Fruit fly (Drosophila melanogaster): Measurements from ENCODE around the gene Ance.
A peak's percentile ranks its signal among the peaks of the same experiment; 100 is the strongest.

Ance gene

DNA sequence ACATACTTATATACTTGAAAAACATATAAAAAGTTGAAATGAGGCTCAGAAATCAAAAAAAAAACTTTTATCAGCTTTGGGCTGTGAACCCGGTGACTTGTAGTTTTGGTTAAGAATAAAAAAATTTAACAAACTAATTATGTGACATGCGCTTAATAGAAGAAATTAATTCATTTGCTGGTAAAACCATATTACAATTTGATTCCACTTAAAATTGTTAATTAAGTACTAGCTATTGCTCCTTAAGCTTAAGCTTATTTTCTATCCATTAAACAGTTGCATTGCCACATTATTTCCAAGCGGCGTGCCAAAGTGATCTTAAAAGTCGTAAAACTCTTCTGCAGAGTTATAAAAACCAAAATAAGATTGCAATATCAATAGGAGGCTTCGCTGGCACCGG is 18.5 kb downstream of the Ance start:
- no peak for TF ChIP-seq foxo (GFP tag; optimal IDR thresholded peaks at IDR 0.05)
- peak; percentile 29 for TF ChIP-seq woc (GFP tag; optimal IDR thresholded peaks at IDR 0.05)

DNA sequence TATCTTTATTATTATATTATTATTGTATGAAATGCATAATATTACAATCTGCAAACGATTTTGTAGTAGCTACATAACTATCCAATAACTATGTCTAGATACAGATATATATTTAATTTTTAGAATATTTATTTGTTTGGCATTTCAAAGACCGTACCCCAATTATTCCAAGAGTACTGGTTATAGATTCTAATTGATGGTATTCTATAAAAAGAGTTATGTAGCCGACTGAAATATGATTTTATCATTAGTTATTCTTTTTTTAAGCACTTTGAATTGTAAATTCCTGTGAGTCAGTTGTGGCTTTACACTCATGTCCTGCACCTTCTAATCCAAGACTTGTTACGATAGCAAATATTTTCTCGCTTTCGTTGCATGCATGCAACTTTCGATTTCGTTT is 20.3 kb downstream of the Ance start:
- TF ChIP-seq HLH106 (tag; optimal IDR thresholded peaks at IDR 0.05) (no peak), fru (GFP tag; optimal IDR thresholded peaks at IDR 0.05) (no peak), Vsx2 (GFP tag; optimal IDR thresholded peaks at IDR 0.05; ENCODE audit: partially characterized antibody) (no peak), jim (GFP tag; optimal IDR thresholded peaks at IDR 0.05) (no peak), sv (GFP tag; optimal IDR thresholded peaks at IDR 0.05) (no peak), foxo (GFP tag; optimal IDR thresholded peaks at IDR 0.05) (no peak), br (GFP tag; optimal IDR thresholded peaks at IDR 0.05) (no peak), Mio (GFP tag; optimal IDR thresholded peaks at IDR 0.05) (no peak), lola (GFP tag; optimal IDR thresholded peaks at IDR 0.05) (no peak), Dif (GFP tag; optimal IDR thresholded peaks at IDR 0.05; ENCODE audit: partially characterized antibody) (no peak), pan (optimal IDR thresholded peaks at IDR 0.05) (no peak), ey (GFP tag; optimal IDR thresholded peaks at IDR 0.05) (no peak), dsf (GFP tag; optimal IDR thresholded peaks at IDR 0.05; ENCODE audit: borderline replicate concordance) (no peak), usp (GFP tag; optimal IDR thresholded peaks at IDR 0.05) (no peak)

DNA sequence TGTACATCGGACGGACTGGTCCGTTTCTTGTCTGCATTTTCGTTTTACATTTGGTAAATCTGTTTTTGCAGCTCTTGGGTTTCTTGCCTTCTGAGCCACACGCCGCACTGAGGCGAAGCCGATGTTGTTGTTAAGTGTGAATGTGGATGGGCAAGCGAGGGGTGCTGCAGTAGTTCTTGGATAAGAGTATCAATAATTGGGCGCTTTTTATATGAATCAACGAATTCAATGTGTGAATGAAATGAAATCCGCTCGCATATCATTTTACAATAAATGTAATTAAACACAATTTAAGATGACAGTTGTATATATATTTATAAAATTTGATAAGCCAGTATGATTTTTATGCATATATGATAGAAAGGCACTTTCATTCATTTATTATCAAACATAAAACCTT is 23.0 kb downstream of the Ance start:
- TF ChIP-seq N (GFP tag; optimal IDR thresholded peaks at IDR 0.05) = no peak
- TF ChIP-seq lola (GFP tag; optimal IDR thresholded peaks at IDR 0.05) = no peak
- no peak for TF ChIP-seq GATAd (GFP tag; optimal IDR thresholded peaks at IDR 0.05)
- TF ChIP-seq br (GFP tag; optimal IDR thresholded peaks at IDR 0.05) = no peak
- TF ChIP-seq Hr78 (GFP tag; optimal IDR thresholded peaks at IDR 0.05) = no peak
- no peak for TF ChIP-seq Vsx2 (GFP tag; optimal IDR thresholded peaks at IDR 0.05; ENCODE audit: partially characterized antibody)
- TF ChIP-seq psq (GFP tag; optimal IDR thresholded peaks at IDR 0.05) = no peak
- TF ChIP-seq sv (GFP tag; optimal IDR thresholded peaks at IDR 0.05) = no peak

DNA sequence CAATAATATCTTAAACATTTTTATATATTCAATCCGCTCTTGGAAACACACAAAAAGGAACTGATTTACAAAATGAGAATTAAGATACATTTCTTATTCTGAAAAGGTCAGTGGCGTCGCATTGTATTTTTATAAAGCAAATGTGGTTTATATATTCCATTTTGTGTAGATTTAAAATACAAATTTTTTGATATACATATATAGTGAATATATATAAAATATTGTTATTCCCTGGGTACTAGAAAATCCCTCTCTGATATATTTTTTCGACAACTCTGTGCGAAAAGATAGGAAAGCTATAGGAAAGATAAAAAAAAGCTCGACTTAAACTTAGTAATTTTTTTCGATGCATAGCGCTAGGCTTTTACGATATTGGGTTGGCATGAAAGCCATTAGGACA is 25.9 kb downstream of the Ance start, which contains the start of gene CG42711:
Gene CG42711, minus strand, starts transcription at position 45 of the 400 bp plus-strand sequence.
- no peak for TF ChIP-seq Hnf4 (GFP tag; optimal IDR thresholded peaks at IDR 0.05)
- no peak for TF ChIP-seq foxo (GFP tag; optimal IDR thresholded peaks at IDR 0.05)
- no peak for TF ChIP-seq pan (optimal IDR thresholded peaks at IDR 0.05)
- TF ChIP-seq Hr78 (GFP tag; optimal IDR thresholded peaks at IDR 0.05) = no peak
- no peak for TF ChIP-seq usp (GFP tag; optimal IDR thresholded peaks at IDR 0.05)
- TF ChIP-seq CG9705 (GFP tag; optimal IDR thresholded peaks at IDR 0.05) = no peak
- no peak for TF ChIP-seq fru (GFP tag; optimal IDR thresholded peaks at IDR 0.05)
- TF ChIP-seq ey (GFP tag; optimal IDR thresholded peaks at IDR 0.05) = no peak
- no peak for TF ChIP-seq OdsH (GFP tag; optimal IDR thresholded peaks at IDR 0.05)
- no peak for TF ChIP-seq sv (GFP tag; optimal IDR thresholded peaks at IDR 0.05)
- no peak for TF ChIP-seq CrebA (GFP tag; optimal IDR thresholded peaks at IDR 0.05; ENCODE audit: borderline replicate concordance)
- no peak for TF ChIP-seq Rel (GFP tag; optimal IDR thresholded peaks at IDR 0.05)
- no peak for TF ChIP-seq Rel (tag; optimal IDR thresholded peaks at IDR 0.05)
- no peak for TF ChIP-seq GATAd (GFP tag; optimal IDR thresholded peaks at IDR 0.05)
- TF ChIP-seq N (GFP tag; optimal IDR thresholded peaks at IDR 0.05) = no peak
- no peak for TF ChIP-seq dmrt93B (GFP tag; optimal IDR thresholded peaks at IDR 0.05)
- no peak for TF ChIP-seq Hr83 (GFP tag; optimal IDR thresholded peaks at IDR 0.05; ENCODE audit: poor library complexity, severe bottlenecking)
- no peak for TF ChIP-seq Dfd (GFP tag; optimal IDR thresholded peaks at IDR 0.05)
- no peak for TF ChIP-seq jim (GFP tag; optimal IDR thresholded peaks at IDR 0.05)
- TF ChIP-seq tai (GFP tag; optimal IDR thresholded peaks at IDR 0.05) = no peak
- no peak for TF ChIP-seq woc (GFP tag; optimal IDR thresholded peaks at IDR 0.05)

DNA sequence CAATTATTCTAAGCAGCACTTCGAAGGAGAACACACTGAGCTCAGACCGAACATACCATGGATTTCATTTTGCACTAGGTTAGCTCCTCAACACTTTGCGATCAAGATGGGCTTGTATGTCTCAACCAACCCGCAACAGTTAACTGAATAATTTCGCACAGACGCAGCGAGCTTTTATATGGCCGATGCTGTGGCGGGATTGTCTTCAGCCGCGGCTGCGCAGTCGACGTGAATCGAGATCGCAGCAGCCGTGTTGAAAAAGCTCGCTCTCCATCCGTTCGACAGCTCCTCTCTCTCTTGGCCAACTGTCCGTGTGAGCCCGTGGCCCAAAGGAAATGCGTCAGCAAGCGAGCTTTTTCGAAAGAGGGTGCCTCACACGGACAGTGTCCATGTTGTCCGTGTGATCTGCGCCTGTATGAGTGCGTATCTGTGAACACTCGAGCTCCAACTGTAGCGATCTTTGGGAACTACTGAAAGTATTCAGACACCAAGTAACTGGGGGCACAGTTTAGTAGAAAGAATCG is 29.2 kb downstream of the Ance start, which contains the start of gene Vajk2:
Gene Vajk2, minus strand, starts transcription at position 151 of the 524 bp plus-strand sequence.
- TF ChIP-seq Mio (GFP tag; optimal IDR thresholded peaks at IDR 0.05) (no peak), usp (GFP tag; optimal IDR thresholded peaks at IDR 0.05) (no peak), h (GFP tag; optimal IDR thresholded peaks at IDR 0.05) (no peak), CrebA (GFP tag; optimal IDR thresholded peaks at IDR 0.05; ENCODE audit: borderline replicate concordance) (no peak), CG9705 (GFP tag; optimal IDR thresholded peaks at IDR 0.05) (no peak), CG32264 (GFP tag; optimal IDR thresholded peaks at IDR 0.05) (no peak), Dif (GFP tag; optimal IDR thresholded peaks at IDR 0.05; ENCODE audit: partially characterized antibody) (no peak), sage (GFP tag; optimal IDR thresholded peaks at IDR 0.05) (no peak), GATAd (GFP tag; optimal IDR thresholded peaks at IDR 0.05) (no peak), brk (GFP tag; optimal IDR thresholded peaks at IDR 0.05) (no peak), OdsH (GFP tag; optimal IDR thresholded peaks at IDR 0.05) (no peak), Myc (optimal IDR thresholded peaks at IDR 0.05) (no peak), N (GFP tag; optimal IDR thresholded peaks at IDR 0.05) (no peak), Hr78 (GFP tag; optimal IDR thresholded peaks at IDR 0.05) (no peak)

Data from whole organism, wandering third instar larva.